Worm (Caenorhabditis elegans) whole organism, L4 larva: ENCODE results near the gene rars-1.
A peak's percentile ranks its signal among the peaks of the same experiment; 100 is the strongest.

ENCODE experiments used
- F26F4.8 ChIP-seq: fragments of 200-800 bp; sonication (Bioruptor generic); conservative IDR thresholded peaks from 2 replicates; pipeline ENCODE4 v1.3.6; 2022; ENCODE audit warnings: missing genetic modification characterization, missing compliant biosample characterization
- F44E2.7 ChIP-seq: fragments of 200-800 bp; sonication (Bioruptor generic); IDR thresholded peaks from 2 replicates; pipeline ENCODE4 v2.1.2; 2022; ENCODE audit warnings: missing genetic modification characterization, missing compliant biosample characterization
- F49E8.2 ChIP-seq: sonication (generic microtip); optimal IDR thresholded peaks from 2 replicates; lab custom pipeline; 2016; ENCODE audit warnings: missing compliant biosample characterization, mild to moderate bottlenecking, missing genetic modification characterization, borderline replicate concordance
- T26A8.4 ChIP-seq: fragments of 200-800 bp; sonication (Bioruptor generic); IDR thresholded peaks from 2 replicates; pipeline ENCODE4 v1.3.6; 2022; ENCODE audit warnings: missing genetic modification characterization, missing compliant biosample characterization
- Y105C5A.15 ChIP-seq: fragments of 200-800 bp; sonication (Bioruptor generic); IDR thresholded peaks from 2 replicates; pipeline ENCODE4 v1.3.6; 2022; ENCODE audit warnings: missing genetic modification characterization, missing compliant biosample characterization
- Y5F2A.4 ChIP-seq: fragments of 200-800 bp; sonication (Bioruptor generic); optimal IDR thresholded peaks from 2 replicates; lab custom pipeline; 2018; ENCODE audit warnings: mild to moderate bottlenecking, missing genetic modification characterization, missing compliant biosample characterization
- aha-1 ChIP-seq: fragments of 150-350 bp; peaks from one replicate; lab custom pipeline; 2014; ENCODE audit warnings: missing biosample characterization, missing genetic modification characterization
- attf-4 ChIP-seq: sonication (generic microtip); optimal IDR thresholded peaks from 3 replicates; lab custom pipeline; 2017; ENCODE audit warnings: missing biosample characterization, missing genetic modification characterization
- ceh-32 ChIP-seq: sonication (generic microtip); optimal IDR thresholded peaks from 2 replicates; lab custom pipeline; 2016; ENCODE audit warnings: mild to moderate bottlenecking, missing genetic modification characterization, missing compliant biosample characterization; ENCODE audit not compliant: poor library complexity
- ceh-62 ChIP-seq: sonication (generic microtip); optimal IDR thresholded peaks from 2 replicates; lab custom pipeline; 2017; ENCODE audit warnings: missing biosample characterization, missing genetic modification characterization
- ces-1 ChIP-seq: fragments of 150-350 bp; sonication (generic microtip); optimal IDR thresholded peaks from 4 replicates; lab custom pipeline; 2014; ENCODE audit warnings: missing biosample characterization, missing genetic modification reagents, missing genetic modification characterization
- ctbp-1 ChIP-seq: fragments of 200-800 bp; sonication (Bioruptor generic); IDR thresholded peaks from 2 replicates; pipeline ENCODE4 v1.3.6; 2022; ENCODE audit warnings: missing genetic modification reagents, missing genetic modification characterization, missing compliant biosample characterization
- daf-12 ChIP-seq: fragments of 150-350 bp; optimal IDR thresholded peaks from 2 replicates; lab custom pipeline; 2014; ENCODE audit warnings: missing biosample characterization, missing genetic modification reagents, missing genetic modification characterization
- daf-19 ChIP-seq: fragments of 200-800 bp; sonication (Bioruptor generic); conservative IDR thresholded peaks from 2 replicates; pipeline ENCODE4 v1.3.6; 2022; ENCODE audit warnings: missing genetic modification characterization, missing compliant biosample characterization
- dmd-6 ChIP-seq: fragments of 200-800 bp; sonication (Bioruptor generic); IDR thresholded peaks from 2 replicates; pipeline ENCODE4 v1.3.6; 2022; ENCODE audit warnings: missing genetic modification reagents, missing genetic modification characterization, missing compliant biosample characterization
- egl-43 ChIP-seq: fragments of 200-800 bp; sonication (Bioruptor generic); IDR thresholded peaks from 2 replicates; pipeline ENCODE4 v1.3.6; 2022; ENCODE audit warnings: missing genetic modification reagents, missing genetic modification characterization, missing compliant biosample characterization
- fkh-10 ChIP-seq: fragments of 150-350 bp; optimal IDR thresholded peaks from 2 replicates; lab custom pipeline; 2014; ENCODE audit warnings: missing biosample characterization, missing genetic modification reagents, missing genetic modification characterization
- fos-1 ChIP-seq: fragments of 150-350 bp; optimal IDR thresholded peaks from 2 replicates; lab custom pipeline; 2014; ENCODE audit warnings: missing biosample characterization, missing genetic modification characterization
- gei-8 ChIP-seq: fragments of 200-800 bp; sonication (Bioruptor generic); optimal IDR thresholded peaks from 2 replicates; lab custom pipeline; 2018; ENCODE audit warnings: mild to moderate bottlenecking, missing genetic modification characterization, missing compliant biosample characterization
- hlh-11 ChIP-seq: fragments of 200-800 bp; sonication (Bioruptor generic); optimal IDR thresholded peaks from 2 replicates; lab custom pipeline; 2018; ENCODE audit warnings: mild to moderate bottlenecking, missing genetic modification characterization, missing compliant biosample characterization
- hlh-30 ChIP-seq: sonication (generic microtip); optimal IDR thresholded peaks from 2 replicates; lab custom pipeline; 2017; ENCODE audit warnings: antibody characterized with exemption, mild to moderate bottlenecking, missing genetic modification characterization, missing compliant biosample characterization; ENCODE audit not compliant: insufficient read depth
- jun-1 ChIP-seq: fragments of 150-350 bp; optimal IDR thresholded peaks from 2 replicates; lab custom pipeline; 2014; ENCODE audit warnings: missing biosample characterization, missing genetic modification reagents, missing genetic modification characterization
- lim-7 ChIP-seq: fragments of 200-800 bp; sonication (Bioruptor generic); IDR thresholded peaks from 2 replicates; pipeline ENCODE4 v1.3.6; 2022; ENCODE audit warnings: missing genetic modification characterization, missing compliant biosample characterization
- lin-1 ChIP-seq: fragments of 200-800 bp; sonication (Bioruptor generic); IDR thresholded peaks from 2 replicates; pipeline ENCODE4 v1.3.6; 2022; ENCODE audit warnings: missing genetic modification reagents, missing genetic modification characterization, missing compliant biosample characterization
- lin-15B ChIP-seq: fragments of 150-350 bp; sonication (generic microtip); optimal IDR thresholded peaks from 3 replicates; lab custom pipeline; 2014; ENCODE audit warnings: missing biosample characterization, missing genetic modification characterization
- lin-29 ChIP-seq: fragments of 200-800 bp; sonication (Bioruptor generic); IDR thresholded peaks from 2 replicates; pipeline ENCODE4 v1.3.6; 2022; ENCODE audit warnings: missing genetic modification reagents, missing genetic modification characterization, missing compliant biosample characterization
- madf-9 ChIP-seq: fragments of 200-800 bp; sonication (Bioruptor generic); conservative IDR thresholded peaks from 2 replicates; pipeline ENCODE4 v1.3.6; 2022; ENCODE audit warnings: missing genetic modification reagents, missing genetic modification characterization, missing compliant biosample characterization
- mdl-1 ChIP-seq, 2 experiments: fragments of 150-350 bp in 1 of 2; sonication (generic microtip) in 1 of 2; optimal IDR thresholded peaks; 2 replicates each; lab custom pipeline; 2014 to 2017; ENCODE audit warnings: missing biosample characterization in 2 of 2, missing genetic modification characterization in 2 of 2
- mxl-2 ChIP-seq: fragments of 200-800 bp; sonication (Bioruptor generic); conservative IDR thresholded peaks from 2 replicates; pipeline ENCODE4 v1.3.6; 2022; ENCODE audit warnings: missing genetic modification reagents, missing genetic modification characterization, missing compliant biosample characterization
- nhr-102 ChIP-seq: sonication (generic microtip); optimal IDR thresholded peaks from 2 replicates; lab custom pipeline; 2016; ENCODE audit warnings: mild to moderate bottlenecking, missing genetic modification characterization, moderate library complexity, missing compliant biosample characterization
- nhr-48 ChIP-seq: sonication (generic microtip); optimal IDR thresholded peaks from 2 replicates; lab custom pipeline; 2016; ENCODE audit warnings: mild to moderate bottlenecking, missing genetic modification characterization, missing compliant biosample characterization
- nhr-76 ChIP-seq: fragments of 150-350 bp; optimal IDR thresholded peaks from 2 replicates; lab custom pipeline; 2014; ENCODE audit warnings: missing biosample characterization, missing genetic modification characterization
- skn-1 ChIP-seq: fragments of 150-350 bp; optimal IDR thresholded peaks from 2 replicates; lab custom pipeline; 2014; ENCODE audit warnings: missing biosample characterization, missing genetic modification characterization
- snpc-1.2 ChIP-seq: fragments of 200-800 bp; sonication (Bioruptor generic); IDR thresholded peaks from 2 replicates; pipeline ENCODE4 v1.3.6; 2022; ENCODE audit warnings: missing genetic modification reagents, missing genetic modification characterization, missing compliant biosample characterization
- snpc-4 ChIP-seq: fragments of 150-350 bp; optimal IDR thresholded peaks from 2 replicates; lab custom pipeline; 2014; ENCODE audit warnings: missing biosample characterization, missing genetic modification characterization
- spr-1 ChIP-seq: sonication (generic microtip); optimal IDR thresholded peaks from 2 replicates; lab custom pipeline; 2016; ENCODE audit warnings: mild to moderate bottlenecking, missing genetic modification characterization, missing compliant biosample characterization
- spr-3 ChIP-seq: fragments of 200-800 bp; sonication (Bioruptor generic); optimal IDR thresholded peaks from 2 replicates; lab custom pipeline; 2018; ENCODE audit warnings: mild to moderate bottlenecking, missing genetic modification characterization, missing compliant biosample characterization
- unc-62 ChIP-seq, 3 experiments: fragments of 150-350 bp in 1 of 3; sonication (generic microtip); optimal IDR thresholded peaks in 2 of 3; peaks in 1 of 3; 1 replicate in 1 of 3; 2 replicates in 2 of 3; lab custom pipeline; 2014 to 2017; ENCODE audit warnings: missing biosample characterization in 3 of 3, missing genetic modification characterization in 3 of 3, missing genetic modification reagents in 3 of 3, missing genotype in 1 of 3
- zag-1 ChIP-seq: fragments of 150-350 bp; optimal IDR thresholded peaks from 2 replicates; lab custom pipeline; 2014; ENCODE audit warnings: missing biosample characterization, missing genetic modification characterization
- zfp-2 ChIP-seq: sonication (generic microtip); optimal IDR thresholded peaks from 2 replicates; lab custom pipeline; 2016; ENCODE audit warnings: mild to moderate bottlenecking, missing genetic modification characterization, missing compliant biosample characterization
- zfp-3 ChIP-seq: fragments of 200-800 bp; sonication (Bioruptor generic); conservative IDR thresholded peaks from 2 replicates; pipeline ENCODE4 v1.3.6; 2022; ENCODE audit warnings: missing genetic modification reagents, missing genetic modification characterization, missing compliant biosample characterization
- ztf-11 ChIP-seq: fragments of 150-350 bp; optimal IDR thresholded peaks from 2 replicates; lab custom pipeline; 2014; ENCODE audit warnings: missing biosample characterization, missing genetic modification characterization

The rars-1 gene

ce11 chrIII:4899728-4900127, 17.2 kb downstream of the rars-1 start (continued):
- TF ChIP-seq lin-15B (tag; lab: Kevin White, UChicago) (peak; percentile 71), snpc-1.2 (GFP tag; lab: Robert Waterston, UW) (peak; percentile 78), madf-9 (GFP tag; lab: Robert Waterston, UW) (peak; percentile 97), hlh-11 (peak; percentile 100), F44E2.7 (peak; percentile 84; the same call in 1 of the 2 replicates), Y5F2A.4 (GFP tag; lab: Kevin White, UChicago) (peak; percentile 85), T26A8.4 (GFP tag; lab: Robert Waterston, UW) (peak; percentile 98), zag-1 (tag; lab: Kevin White, UChicago) (peak; percentile 62), ztf-11 (tag; lab: Kevin White, UChicago) (no peak), F26F4.8 (GFP tag; lab: Robert Waterston, UW) (peak; percentile 75), nhr-102 (peak; percentile 98), jun-1 (tag; lab: Kevin White, UChicago) (peak; percentile 96), lin-1 (peak; percentile 99), lim-7 (peak; percentile 73), egl-43 (GFP tag; lab: Robert Waterston, UW) (peak; percentile 98), fkh-10 (GFP tag; lab: Kevin White, UChicago) (peak; percentile 99), zfp-2 (tag; lab: Kevin White, UChicago) (peak; percentile 96), ceh-32 (tag; lab: Kevin White, UChicago) (peak; percentile 88), fos-1 (tag; lab: Kevin White, UChicago) (no peak), zfp-3 (GFP tag; lab: Robert Waterston, UW) (peak; percentile 96), ctbp-1 (peak; percentile 99)

DNA sequence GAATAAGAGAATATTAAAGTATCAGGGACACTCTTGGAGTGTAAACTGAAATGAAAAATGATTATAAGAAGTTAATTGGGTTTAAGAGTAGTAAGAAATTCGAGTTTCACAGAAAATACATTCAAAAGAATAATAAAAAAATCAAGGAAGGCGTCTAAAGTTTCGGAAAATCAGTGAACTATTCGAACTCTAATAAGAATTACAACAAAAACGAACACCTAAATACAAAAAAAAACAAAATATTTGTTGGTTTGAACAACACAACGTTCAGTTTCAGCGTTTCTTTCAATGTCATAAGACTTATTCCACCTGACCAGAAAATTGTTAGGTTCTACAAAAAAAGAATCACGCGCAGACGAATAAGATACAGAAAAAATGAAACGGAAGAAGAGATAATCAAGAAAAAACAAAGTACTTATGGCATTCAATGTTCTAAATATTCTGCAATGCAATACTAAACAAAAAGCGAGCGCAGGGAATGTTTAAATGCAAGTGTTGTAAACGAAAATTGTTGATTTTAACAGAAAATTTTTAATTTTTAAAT, 17.9 kb downstream of the rars-1 start, which contains the start of gene nhl-2:
nhl-2 (minus strand) TSS at position 51 of the 544 bp plus-strand sequence.
- TF ChIP-seq hlh-30: peak; percentile 76
- no peak for TF ChIP-seq snpc-4
- peak; percentile 50 for TF ChIP-seq aha-1 (tag; lab: Kevin White, UChicago)
- TF ChIP-seq dmd-6: peak; percentile 5; the same call in 1 of the 2 replicates
- TF ChIP-seq, all 104 proteins: peak for 3

ce11 chrIII:4895313-4895712, 21.7 kb downstream of the rars-1 start:
- TF ChIP-seq daf-19 (GFP tag; lab: Robert Waterston, UW): no peak
- peak in 1 of 2 experiments; percentile 91 for TF ChIP-seq unc-62 (GFP tag; optimal IDR thresholded peaks at IDR 0.05 in 1 of 2; lab: Kevin White, UChicago)
- TF ChIP-seq unc-62 (tag; optimal IDR thresholded peaks at IDR 0.05; lab: Kevin White, UChicago): no peak
- TF ChIP-seq, all 104 proteins: peak for 1

- TF ChIP-seq Y105C5A.15 (GFP tag; lab: Robert Waterston, UW): no peak
- TF ChIP-seq mxl-2 (GFP tag; lab: Robert Waterston, UW): no peak
- TF ChIP-seq spr-3 (GFP tag; lab: Kevin White, UChicago): no peak
- TF ChIP-seq mdl-1 (tag; optimal IDR thresholded peaks at IDR 0.05; lab: Kevin White, UChicago): no peak
- TF ChIP-seq F49E8.2 (tag; lab: Kevin White, UChicago): no peak
- TF ChIP-seq daf-19 (GFP tag; lab: Robert Waterston, UW): no peak
- TF ChIP-seq daf-12 (tag; lab: Kevin White, UChicago): no peak
- no peak for TF ChIP-seq nhr-48 (tag; lab: Kevin White, UChicago)
- no peak for TF ChIP-seq F44E2.7
- no peak for TF ChIP-seq nhr-76 (tag; lab: Kevin White, UChicago)
- TF ChIP-seq lin-29: no peak
- no peak for TF ChIP-seq nhr-102
- TF ChIP-seq skn-1: no peak
- TF ChIP-seq ces-1 (GFP tag; lab: Kevin White, UChicago): no peak
- TF ChIP-seq spr-1: no peak
- TF ChIP-seq ceh-62: no peak
- no peak for TF ChIP-seq aha-1 (tag; lab: Kevin White, UChicago)
- TF ChIP-seq gei-8 (GFP tag; lab: Kevin White, UChicago): no peak
- TF ChIP-seq T26A8.4 (GFP tag; lab: Robert Waterston, UW): no peak
- TF ChIP-seq attf-4: no peak
Observed at ce11 chrIII:4893540-4893939, 23.4 kb downstream of the rars-1 start, which contains the start of gene F26F4.6. Gene F26F4.6, minus strand, starts transcription at chrIII:4893640.
